Worm (Caenorhabditis elegans) whole organism, L2 larva: Measurements from ENCODE around the gene btb-11.

Experiments
- F13H6.1 ChIP-seq: sonication (generic microtip); optimal IDR thresholded peaks from 2 replicates; lab custom pipeline; 2016; ENCODE audit warnings: missing genetic modification characterization, missing compliant biosample characterization
- ZK546.5 ChIP-seq: sonication (generic microtip); optimal IDR thresholded peaks from 2 replicates; lab custom pipeline; 2017; ENCODE audit warnings: missing biosample characterization, missing genetic modification characterization
- aly-2 ChIP-seq: fragments of 150-350 bp; optimal IDR thresholded peaks from 2 replicates; lab custom pipeline; 2014; ENCODE audit warnings: missing biosample characterization, missing genetic modification characterization
- ama-1 ChIP-seq: fragments of 150-350 bp; optimal IDR thresholded peaks from 2 replicates; lab custom pipeline; 2018; ENCODE audit warnings: inconsistent platforms
- blmp-1 ChIP-seq: sonication (generic microtip); optimal IDR thresholded peaks from 2 replicates; lab custom pipeline; 2017; ENCODE audit warnings: missing genetic modification characterization, mild to moderate bottlenecking, missing compliant biosample characterization, antibody characterized with exemption, moderate library complexity; ENCODE audit not compliant: insufficient read depth
- ceh-82 ChIP-seq: fragments of 150-350 bp; optimal IDR thresholded peaks from 2 replicates; lab custom pipeline; 2014; ENCODE audit warnings: missing biosample characterization, missing genetic modification characterization
- fos-1 ChIP-seq: fragments of 150-350 bp; optimal IDR thresholded peaks from 2 replicates; lab custom pipeline; 2014; ENCODE audit warnings: missing biosample characterization, missing genetic modification characterization
- gmeb-1 ChIP-seq: fragments of 150-350 bp; optimal IDR thresholded peaks from 2 replicates; lab custom pipeline; 2014; ENCODE audit warnings: missing biosample characterization, missing genetic modification characterization
- lin-39 ChIP-seq: fragments of 150-350 bp; optimal IDR thresholded peaks from 2 replicates; lab custom pipeline; 2014; ENCODE audit warnings: missing biosample characterization, missing genetic modification reagents, missing genetic modification characterization
- nhr-11 ChIP-seq: fragments of 150-350 bp; optimal IDR thresholded peaks from 2 replicates; lab custom pipeline; 2014; ENCODE audit warnings: missing biosample characterization, missing genetic modification characterization
- nhr-237 ChIP-seq: fragments of 150-350 bp; optimal IDR thresholded peaks from 2 replicates; lab custom pipeline; 2014; ENCODE audit warnings: missing biosample characterization, missing genetic modification characterization
- snpc-4 ChIP-seq: fragments of 150-350 bp; optimal IDR thresholded peaks from 2 replicates; lab custom pipeline; 2014; ENCODE audit warnings: missing biosample characterization, missing genetic modification characterization
- ztf-4 ChIP-seq: fragments of 150-350 bp; optimal IDR thresholded peaks from 2 replicates; lab custom pipeline; 2014; ENCODE audit warnings: missing biosample characterization, missing genetic modification characterization

DNA sequence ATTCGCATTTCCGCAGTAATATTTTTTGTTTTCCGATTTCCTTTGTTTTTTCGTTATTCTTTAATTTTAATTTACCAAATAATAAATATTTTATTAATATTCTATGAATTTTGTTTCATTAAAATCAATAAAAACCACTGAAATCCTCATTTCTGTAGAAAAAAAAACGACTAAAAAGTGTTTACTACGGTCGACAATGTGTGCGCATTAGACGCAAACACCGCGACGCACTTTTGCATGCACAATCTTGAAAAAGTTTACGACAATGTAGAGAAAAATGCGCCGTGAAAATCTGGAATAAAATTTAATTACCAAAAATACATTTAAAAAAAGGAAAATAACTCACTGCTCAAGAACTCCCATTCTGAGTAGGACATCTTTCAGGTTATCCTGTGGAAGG lies 46.8 kb upstream of the btb-11 start:
- TF ChIP-seq blmp-1, result no peak
- no peak for TF ChIP-seq ama-1 (lab: Kevin White, UChicago)
- no peak for TF ChIP-seq ceh-82 (tag; lab: Kevin White, UChicago)
- no peak for TF ChIP-seq ZK546.5 (tag; lab: Kevin White, UChicago)
- TF ChIP-seq snpc-4 (tag; lab: Kevin White, UChicago), result no peak
- TF ChIP-seq fos-1 (tag; lab: Kevin White, UChicago), result no peak
- TF ChIP-seq F13H6.1 (tag; lab: Kevin White, UChicago), result no peak
- TF ChIP-seq nhr-11 (tag; lab: Kevin White, UChicago), result no peak
- TF ChIP-seq ztf-4 (tag; lab: Kevin White, UChicago), result no peak
- no peak for TF ChIP-seq gmeb-1 (tag; lab: Kevin White, UChicago)
- no peak for TF ChIP-seq nhr-237
- TF ChIP-seq aly-2 (tag; lab: Kevin White, UChicago), result no peak
- no peak for TF ChIP-seq lin-39 (tag; lab: Kevin White, UChicago)
